Worm (Caenorhabditis elegans) whole organism, dauer: ENCODE measurements around the gene oxi-1.

Source experiments
- unc-62 ChIP-seq: sonication (generic microtip); optimal IDR thresholded peaks from 2 replicates; lab custom pipeline; 2017; ENCODE audit warnings: missing biosample characterization, missing genetic modification reagents, missing genetic modification characterization

The oxi-1 gene

ce11 chrIII:10881996-10882395 lies 23.9 kb downstream of the oxi-1 start:
- TF ChIP-seq unc-62 (GFP tag; lab: Kevin White, UChicago) = no peak

ce11 chrIII:10888824-10889223 lies 30.7 kb downstream of the oxi-1 start:
- no peak for TF ChIP-seq unc-62 (GFP tag; lab: Kevin White, UChicago)

- TF ChIP-seq unc-62 (GFP tag; lab: Kevin White, UChicago) = no peak
These were observed 36.1 kb downstream of the oxi-1 start, which contains the start of gene fbxb-87 for ce11 chrIII:10894220-10894619. Gene fbxb-87 (plus strand): TSS chrIII:10894520.

ce11 chrIII:10895817-10896413 lies 37.8 kb downstream of the oxi-1 start, which contains the start of gene com-1:
Gene com-1 (plus strand): TSS chrIII:10896363.
- no peak for TF ChIP-seq unc-62 (GFP tag; lab: Kevin White, UChicago)

ce11 chrIII:10902341-10902740 lies 44.3 kb downstream of the oxi-1 start, which contains the start of gene unc-119:
Gene unc-119 (plus strand): TSS chrIII:10902641.
- TF ChIP-seq unc-62 (GFP tag; lab: Kevin White, UChicago) = no peak

- no peak for TF ChIP-seq unc-62 (GFP tag; lab: Kevin White, UChicago)
These were observed 45.0 kb downstream of the oxi-1 start for ce11 chrIII:10903009-10903609.

ce11 chrIII:10904320-10904961 lies 46.4 kb downstream of the oxi-1 start:
- no peak for TF ChIP-seq unc-62 (GFP tag; lab: Kevin White, UChicago)

- TF ChIP-seq unc-62 (GFP tag; lab: Kevin White, UChicago) = no peak
These were observed 47.0 kb downstream of the oxi-1 start for ce11 chrIII:10905112-10905511.

ce11 chrIII:10906325-10906724 lies 48.2 kb downstream of the oxi-1 start:
- no peak for TF ChIP-seq unc-62 (GFP tag; lab: Kevin White, UChicago)

ce11 chrIII:10907678-10908217 lies 49.7 kb downstream of the oxi-1 start:
- no peak for TF ChIP-seq unc-62 (GFP tag; lab: Kevin White, UChicago)

- TF ChIP-seq unc-62 (GFP tag; lab: Kevin White, UChicago) = no peak
These were observed 50.5 kb downstream of the oxi-1 start for ce11 chrIII:10908543-10908942.

ce11 chrIII:10909166-10909565 lies 51.1 kb downstream of the oxi-1 start:
- no peak for TF ChIP-seq unc-62 (GFP tag; lab: Kevin White, UChicago)

- TF ChIP-seq unc-62 (GFP tag; lab: Kevin White, UChicago) = no peak
These were observed 53.1 kb downstream of the oxi-1 start, which contains the start of gene cut-6 for ce11 chrIII:10911160-10911559. Gene cut-6 (plus strand): TSS chrIII:10911460.

ce11 chrIII:10914971-10915370 lies 56.9 kb downstream of the oxi-1 start:
- TF ChIP-seq unc-62 (GFP tag; lab: Kevin White, UChicago) = no peak
